Worm (Caenorhabditis elegans) whole organism, L2 larva: ENCODE results near the gene ZK1086.3.

Experiments used
- alr-1 ChIP-seq: fragments of 150-350 bp; optimal IDR thresholded peaks from 2 replicates; lab custom pipeline; 2014; ENCODE audit warnings: missing biosample characterization, missing genetic modification characterization
- dmd-4 ChIP-seq: sonication (generic microtip); optimal IDR thresholded peaks from 2 replicates; lab custom pipeline; 2017; ENCODE audit warnings: missing biosample characterization, missing genetic modification characterization
- fos-1 ChIP-seq: fragments of 150-350 bp; optimal IDR thresholded peaks from 2 replicates; lab custom pipeline; 2014; ENCODE audit warnings: missing biosample characterization, missing genetic modification characterization
- lin-11 ChIP-seq: fragments of 150-350 bp; sonication (generic microtip); optimal IDR thresholded peaks from 2 replicates; lab custom pipeline; 2014; ENCODE audit warnings: missing biosample characterization, missing genetic modification characterization, inconsistent platforms, mixed read lengths
- lin-13 ChIP-seq: fragments of 150-350 bp; optimal IDR thresholded peaks from 2 replicates; lab custom pipeline; 2014; ENCODE audit warnings: missing biosample characterization, missing genetic modification reagents, missing genetic modification characterization
- nhr-12 ChIP-seq: fragments of 150-350 bp; optimal IDR thresholded peaks from 2 replicates; lab custom pipeline; 2014; ENCODE audit warnings: missing biosample characterization, missing genetic modification characterization
- nhr-21 ChIP-seq: fragments of 150-350 bp; optimal IDR thresholded peaks from 2 replicates; lab custom pipeline; 2014; ENCODE audit warnings: missing biosample characterization, missing genetic modification characterization
- snpc-4 ChIP-seq: fragments of 150-350 bp; optimal IDR thresholded peaks from 2 replicates; lab custom pipeline; 2014; ENCODE audit warnings: missing biosample characterization, missing genetic modification characterization
- unc-62 ChIP-seq: fragments of 150-350 bp; optimal IDR thresholded peaks from 2 replicates; lab custom pipeline; 2014; ENCODE audit warnings: missing biosample characterization, missing genetic modification reagents, missing genetic modification characterization
- ztf-11 ChIP-seq: sonication (generic microtip); optimal IDR thresholded peaks from 2 replicates; lab custom pipeline; 2017; ENCODE audit warnings: missing biosample characterization, missing genetic modification characterization

ce11 chrX:13790532-13790931, at the start of gene ZK1086.3:
- TF ChIP-seq fos-1 (no peak), ztf-11 (tag; lab: Kevin White, UChicago) (no peak), nhr-12 (tag; lab: Kevin White, UChicago) (no peak), unc-62 (GFP tag; lab: Kevin White, UChicago) (no peak), alr-1 (tag; lab: Kevin White, UChicago) (no peak), nhr-21 (tag; lab: Kevin White, UChicago) (no peak), lin-11 (tag; lab: Kevin White, UChicago) (no peak), snpc-4 (tag; lab: Kevin White, UChicago) (no peak), dmd-4 (tag; lab: Kevin White, UChicago) (no peak), lin-13 (no peak)
